Fruit fly (Drosophila melanogaster) whole organism, embryonic: Measurements from ENCODE around the gene CG5731.
A peak's percentile ranks its signal among the peaks of the same experiment; 100 is the strongest.

Experiments
- Bgb ChIP-seq: fragments of 200-800 bp; sonication (Bioruptor generic); IDR thresholded peaks from 2 replicates; pipeline ENCODE4 v1.3.6; 2022; ENCODE audit warnings: missing biosample characterization, missing genetic modification characterization; ENCODE audit not compliant: partially characterized antibody
- CG10543 ChIP-seq: fragments of 200-800 bp; sonication (Bioruptor generic); optimal IDR thresholded peaks from 3 replicates; lab custom pipeline; 2017; ENCODE audit warnings: missing biosample characterization, mild to moderate bottlenecking, missing genetic modification characterization, moderate library complexity
- CG12155 ChIP-seq: fragments of 200-800 bp; sonication (Bioruptor generic); optimal IDR thresholded peaks from 3 replicates; lab custom pipeline; 2016; ENCODE audit warnings: missing biosample characterization, missing genetic modification characterization
- CG12659 ChIP-seq: fragments of 200-800 bp; sonication (Bioruptor generic); optimal IDR thresholded peaks from 3 replicates; lab custom pipeline; 2017; ENCODE audit warnings: mild to moderate bottlenecking, missing biosample characterization, missing genetic modification reagents, missing genetic modification characterization
- CG12744 ChIP-seq: fragments of 200-800 bp; sonication (Bioruptor generic); optimal IDR thresholded peaks from 2 replicates; lab custom pipeline; 2016; ENCODE audit warnings: missing biosample characterization, missing genetic modification characterization
- CG14667 ChIP-seq: fragments of 200-800 bp; sonication (Bioruptor generic); IDR thresholded peaks from 2 replicates; pipeline ENCODE4 v1.3.6; 2022; ENCODE audit warnings: missing biosample characterization, missing genetic modification characterization
- CG15073 ChIP-seq: fragments of 200-800 bp; sonication (Bioruptor generic); optimal IDR thresholded peaks from 2 replicates; lab custom pipeline; 2016; ENCODE audit warnings: missing biosample characterization, missing genetic modification characterization
- CG15269 ChIP-seq: fragments of 200-800 bp; sonication (Bioruptor generic); optimal IDR thresholded peaks from 2 replicates; lab custom pipeline; 2018; ENCODE audit warnings: missing biosample characterization, mild to moderate bottlenecking, missing genetic modification characterization, moderate library complexity
- CG15601 ChIP-seq: fragments of 200-800 bp; sonication (Bioruptor generic); optimal IDR thresholded peaks from 3 replicates; lab custom pipeline; 2019; ENCODE audit warnings: missing biosample characterization, mild to moderate bottlenecking, missing genetic modification characterization, moderate library complexity
- CG15696 ChIP-seq: fragments of 200-800 bp; sonication (Bioruptor generic); optimal IDR thresholded peaks from 2 replicates; lab custom pipeline; 2019; ENCODE audit warnings: missing biosample characterization, mild to moderate bottlenecking, missing genetic modification characterization, moderate library complexity
- CG17912 ChIP-seq: fragments of 200-800 bp; sonication (Bioruptor generic); optimal IDR thresholded peaks from 2 replicates; lab custom pipeline; 2018; ENCODE audit warnings: missing biosample characterization, mild to moderate bottlenecking, missing genetic modification characterization
- CG1792 ChIP-seq: fragments of 200-800 bp; sonication (Bioruptor generic); optimal IDR thresholded peaks from 2 replicates; lab custom pipeline; 2016; ENCODE audit warnings: missing biosample characterization, missing genetic modification characterization
- CG31441 ChIP-seq: fragments of 200-800 bp; sonication (Bioruptor generic); IDR thresholded peaks from 2 replicates; pipeline ENCODE4 v1.3.6; 2022; ENCODE audit warnings: missing biosample characterization, missing genetic modification characterization
- CG34224 ChIP-seq: fragments of 200-800 bp; sonication (Bioruptor generic); IDR thresholded peaks from 3 replicates; pipeline ENCODE4 v1.3.6; 2022; ENCODE audit warnings: missing biosample characterization, missing genetic modification characterization; ENCODE audit not compliant: partially characterized antibody
- CG5953 ChIP-seq: fragments of 200-800 bp; sonication (Bioruptor generic); IDR thresholded peaks from 2 replicates; pipeline ENCODE4 v1.3.6; 2022; ENCODE audit warnings: missing biosample characterization, missing genetic modification characterization
- CG6175 ChIP-seq: fragments of 200-800 bp; sonication (Bioruptor generic); IDR thresholded peaks from 3 replicates; pipeline ENCODE4 v1.3.6; 2022; ENCODE audit warnings: missing biosample characterization, missing genetic modification characterization
- CG7372 ChIP-seq: fragments of 200-800 bp; sonication (Bioruptor generic); IDR thresholded peaks from 2 replicates; pipeline ENCODE4 v1.3.6; 2022; ENCODE audit warnings: missing biosample characterization, missing genetic modification characterization
- CG7928 ChIP-seq: fragments of 200-800 bp; sonication (Bioruptor generic); optimal IDR thresholded peaks from 2 replicates; lab custom pipeline; 2017; ENCODE audit warnings: missing biosample characterization, mild to moderate bottlenecking, missing genetic modification characterization
- CG8089 ChIP-seq: fragments of 200-800 bp; sonication (Bioruptor generic); optimal IDR thresholded peaks from 3 replicates; lab custom pipeline; 2016; ENCODE audit warnings: missing biosample characterization, missing genetic modification characterization
- CG8765 ChIP-seq: fragments of 200-800 bp; sonication (Bioruptor generic); IDR thresholded peaks from 2 replicates; pipeline ENCODE4 v1.3.6; 2022; ENCODE audit warnings: missing biosample characterization, missing genetic modification characterization
- CHES-1-like ChIP-seq: fragments of 200-800 bp; sonication (Bioruptor generic); optimal IDR thresholded peaks from 2 replicates; lab custom pipeline; 2016; ENCODE audit warnings: missing biosample characterization, missing genetic modification characterization
- Doc2 ChIP-seq: fragments of 200-800 bp; sonication (Bioruptor generic); IDR thresholded peaks from 2 replicates; pipeline ENCODE4 v1.3.6; 2022; ENCODE audit warnings: missing biosample characterization, missing genetic modification characterization
- Doc3 ChIP-seq: fragments of 200-800 bp; sonication (Bioruptor generic); IDR thresholded peaks from 3 replicates; pipeline ENCODE4 v1.3.6; 2022; ENCODE audit warnings: missing biosample characterization, missing genetic modification characterization; ENCODE audit not compliant: partially characterized antibody
- E2f1 ChIP-seq: fragments of 200-800 bp; sonication (Bioruptor generic); IDR thresholded peaks from 2 replicates; pipeline ENCODE4 v1.3.6; 2022; ENCODE audit warnings: missing biosample characterization, missing genetic modification characterization
- H15 ChIP-seq: fragments of 200-800 bp; sonication (Bioruptor generic); IDR thresholded peaks from 3 replicates; pipeline ENCODE4 v1.3.6; 2022; ENCODE audit warnings: missing biosample characterization, missing genetic modification characterization
- HmgZ ChIP-seq: fragments of 200-800 bp; sonication (Bioruptor generic); optimal IDR thresholded peaks from 2 replicates; lab custom pipeline; 2018; ENCODE audit warnings: missing biosample characterization, mild to moderate bottlenecking, missing genetic modification characterization
- Meics ChIP-seq: fragments of 200-800 bp; sonication (Bioruptor generic); optimal IDR thresholded peaks from 2 replicates; lab custom pipeline; 2017; ENCODE audit warnings: missing biosample characterization, mild to moderate bottlenecking, missing genetic modification characterization
- Nf-YB ChIP-seq: fragments of 200-800 bp; sonication (Bioruptor generic); optimal IDR thresholded peaks from 3 replicates; lab custom pipeline; 2019; ENCODE audit warnings: missing biosample characterization, mild to moderate bottlenecking, missing genetic modification characterization, moderate library complexity
- Oli ChIP-seq: fragments of 200-800 bp; sonication (Bioruptor generic); optimal IDR thresholded peaks from 2 replicates; lab custom pipeline; 2018; ENCODE audit warnings: missing biosample characterization, mild to moderate bottlenecking, missing genetic modification characterization, moderate library complexity
- Side ChIP-seq: fragments of 200-800 bp; sonication (Bioruptor generic); optimal IDR thresholded peaks from 2 replicates; lab custom pipeline; 2016; ENCODE audit warnings: missing biosample characterization, missing genetic modification characterization
- TFAM ChIP-seq: fragments of 200-800 bp; sonication (Bioruptor generic); optimal IDR thresholded peaks from 2 replicates; lab custom pipeline; 2017; ENCODE audit warnings: missing biosample characterization, missing genetic modification characterization, inconsistent platforms
- Taf1 ChIP-seq: fragments of 200-800 bp; sonication (Bioruptor generic); IDR thresholded peaks from 2 replicates; pipeline ENCODE4 v1.3.6; 2022; ENCODE audit warnings: missing biosample characterization, missing genetic modification characterization
- ac ChIP-seq: fragments of 200-800 bp; sonication (Bioruptor generic); optimal IDR thresholded peaks from 3 replicates; lab custom pipeline; 2017; ENCODE audit warnings: missing biosample characterization, mild to moderate bottlenecking, missing genetic modification characterization
- ap ChIP-seq: fragments of 200-800 bp; sonication (Bioruptor generic); IDR thresholded peaks from 2 replicates; pipeline ENCODE4 v1.3.6; 2022; ENCODE audit warnings: missing biosample characterization, missing genetic modification characterization
- crol ChIP-seq: fragments of 200-800 bp; sonication (Bioruptor generic); IDR thresholded peaks from 2 replicates; pipeline ENCODE4 v1.3.6; 2022; ENCODE audit warnings: missing biosample characterization, missing genetic modification characterization
- cwo ChIP-seq: fragments of 200-800 bp; sonication (Bioruptor generic); optimal IDR thresholded peaks from 3 replicates; lab custom pipeline; 2017; ENCODE audit warnings: missing biosample characterization, missing genetic modification characterization, mild to moderate bottlenecking, moderate library complexity, missing genetic modification reagents
- dati ChIP-seq: fragments of 200-800 bp; sonication (Bioruptor generic); IDR thresholded peaks from 2 replicates; pipeline ENCODE4 v1.3.6; 2022; ENCODE audit warnings: missing biosample characterization, missing genetic modification characterization
- en ChIP-seq: fragments of 200-800 bp; sonication (Bioruptor generic); optimal IDR thresholded peaks from 2 replicates; lab custom pipeline; 2016; ENCODE audit warnings: missing biosample characterization, missing genetic modification characterization
- fd96Cb ChIP-seq: fragments of 200-800 bp; sonication (Bioruptor generic); optimal IDR thresholded peaks from 2 replicates; lab custom pipeline; 2018; ENCODE audit warnings: missing biosample characterization, mild to moderate bottlenecking, missing genetic modification characterization, moderate library complexity
- knrl ChIP-seq: fragments of 200-800 bp; sonication (Bioruptor generic); IDR thresholded peaks from 3 replicates; pipeline ENCODE4 v1.3.6; 2022; ENCODE audit warnings: missing biosample characterization, missing genetic modification characterization; ENCODE audit not compliant: partially characterized antibody
- lov ChIP-seq, 2 experiments: fragments of 200-800 bp in 1 of 2; fragments of >200 bp in 1 of 2; sonication (Bioruptor generic) in 1 of 2; IDR thresholded peaks in 1 of 2; optimal IDR thresholded peaks in 1 of 2; 2 replicates in 1 of 2; 3 replicates in 1 of 2; pipeline versions ENCODE4 v1.3.6 to Lab custom; 2017 to 2022; ENCODE audit warnings: missing biosample characterization in 1 of 2, missing genetic modification characterization in 1 of 2
- mam ChIP-seq: fragments of 200-800 bp; sonication (Bioruptor generic); optimal IDR thresholded peaks from 3 replicates; lab custom pipeline; 2016; ENCODE audit warnings: missing biosample characterization, missing genetic modification characterization
- ro ChIP-seq: fragments of 200-800 bp; sonication (Bioruptor generic); IDR thresholded peaks from 2 replicates; pipeline ENCODE4 v1.3.6; 2022; ENCODE audit warnings: missing biosample characterization, missing genetic modification characterization
- salm ChIP-seq: fragments of 200-800 bp; sonication (Bioruptor generic); optimal IDR thresholded peaks from 2 replicates; lab custom pipeline; 2018; ENCODE audit warnings: missing biosample characterization, mild to moderate bottlenecking, missing genetic modification characterization
- scrt ChIP-seq: fragments of 200-800 bp; sonication (Bioruptor generic); optimal IDR thresholded peaks from 2 replicates; lab custom pipeline; 2018; ENCODE audit warnings: missing biosample characterization, mild to moderate bottlenecking, missing genetic modification characterization, moderate library complexity
- slbo ChIP-seq: fragments of 200-800 bp; sonication (Bioruptor generic); IDR thresholded peaks from 2 replicates; pipeline ENCODE4 v1.3.6; 2022; ENCODE audit warnings: missing biosample characterization, missing genetic modification characterization
- sr ChIP-seq: fragments of 200-800 bp; sonication (Bioruptor generic); IDR thresholded peaks from 3 replicates; pipeline ENCODE4 v1.3.6; 2022; ENCODE audit warnings: missing biosample characterization, missing genetic modification characterization
- sug ChIP-seq: fragments of 200-800 bp; optimal IDR thresholded peaks from 2 replicates; lab custom pipeline; 2019; ENCODE audit warnings: missing biosample characterization, mild to moderate bottlenecking, missing genetic modification characterization, moderate library complexity
- trem ChIP-seq: fragments of 200-800 bp; optimal IDR thresholded peaks from 3 replicates; lab custom pipeline; 2019; ENCODE audit warnings: missing biosample characterization, mild to moderate bottlenecking, missing genetic modification characterization, moderate library complexity
- vvl ChIP-seq: fragments of 200-800 bp; sonication (Bioruptor generic); IDR thresholded peaks from 2 replicates; pipeline ENCODE4 v1.3.6; 2022; ENCODE audit warnings: missing biosample characterization, missing genetic modification characterization
- yki ChIP-seq: fragments of >200 bp; optimal IDR thresholded peaks from 3 replicates; lab custom pipeline; 2018
- zf30C ChIP-seq: fragments of 200-800 bp; sonication (Bioruptor generic); optimal IDR thresholded peaks from 3 replicates; lab custom pipeline; 2018; ENCODE audit warnings: missing biosample characterization, mild to moderate bottlenecking, missing genetic modification characterization

The CG5731 gene

DNA sequence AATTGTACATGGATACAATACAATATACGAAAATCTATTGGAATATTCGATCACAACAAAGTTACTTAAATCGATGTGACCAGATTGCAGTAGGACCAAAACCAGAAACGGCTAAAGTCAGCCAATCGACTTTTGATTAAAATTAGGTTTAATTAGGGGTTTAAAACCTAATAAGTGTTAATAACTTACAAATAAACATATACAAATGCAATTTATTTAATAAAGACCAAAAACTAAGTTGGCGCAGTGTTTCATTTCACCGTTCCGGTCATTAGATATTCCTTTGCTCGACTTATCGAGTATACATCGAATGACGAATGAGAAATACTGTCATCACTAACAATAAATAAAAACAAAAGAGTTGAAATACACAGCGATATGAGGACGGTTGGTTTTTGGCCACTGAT, 40.9 kb upstream of the CG5731 start, which contains the start of the genes bsk and CG31717 (continued):
- TF ChIP-seq trem (peak; percentile 82), CG15073 (GFP tag; lab: Kevin White, UChicago) (no peak), CG6175 (GFP tag; lab: Robert Waterston, UW) (no peak), vvl (no peak), Side (GFP tag; lab: Kevin White, UChicago) (no peak), lov (optimal IDR thresholded peaks at IDR 0.05; lab: Kevin White, UChicago) (no peak), lov (GFP tag; IDR thresholded peaks at IDR 0.05; lab: Robert Waterston, UW) (no peak), scrt (no peak), yki (lab: Kevin White, UChicago) (no peak), ac (GFP tag; lab: Kevin White, UChicago) (no peak), en (GFP tag; lab: Kevin White, UChicago) (no peak), Nf-YB (GFP tag; lab: Kevin White, UChicago) (no peak), CG34224 (GFP tag; lab: Robert Waterston, UW) (no peak), CG14667 (GFP tag; lab: Robert Waterston, UW) (no peak), CG12659 (peak; percentile 72), CG17912 (GFP tag; lab: Kevin White, UChicago) (no peak), CG15601 (tag; lab: Kevin White, UChicago) (no peak), knrl (no peak; the same call in 2 of the 3 replicates), CG31441 (no peak), CHES-1-like (GFP tag; lab: Kevin White, UChicago) (no peak), H15 (no peak), CG8765 (GFP tag; lab: Robert Waterston, UW) (no peak), CG12155 (no peak), fd96Cb (tag; lab: Kevin White, UChicago) (no peak), Doc2 (GFP tag; lab: Robert Waterston, UW) (no peak), crol (GFP tag; lab: Robert Waterston, UW) (no peak), TFAM (no peak), Meics (GFP tag; lab: Kevin White, UChicago) (no peak), CG7928 (no peak), cwo (GFP tag; lab: Kevin White, UChicago) (no peak), salm (no peak), ap (GFP tag; lab: Robert Waterston, UW) (no peak), Oli (tag; lab: Kevin White, UChicago) (no peak), CG1792 (no peak), CG8089 (GFP tag; lab: Kevin White, UChicago) (no peak), HmgZ (tag; lab: Kevin White, UChicago) (peak; percentile 15), slbo (GFP tag; lab: Robert Waterston, UW) (no peak), dati (GFP tag; lab: Robert Waterston, UW) (no peak), CG7372 (GFP tag; lab: Robert Waterston, UW) (no peak), ro (no peak), Doc3 (no peak), CG15269 (tag; lab: Kevin White, UChicago) (no peak), E2f1 (GFP tag; lab: Robert Waterston, UW) (no peak), mam (no peak), Bgb (GFP tag; lab: Robert Waterston, UW) (peak; percentile 34; the same call in 1 of the 2 replicates), CG12744 (GFP tag; lab: Kevin White, UChicago) (no peak), sug (tag; lab: Kevin White, UChicago) (no peak), CG10543 (GFP tag; lab: Kevin White, UChicago) (no peak), CG5953 (GFP tag; lab: Robert Waterston, UW) (no peak), sr (GFP tag; lab: Robert Waterston, UW) (no peak), zf30C (GFP tag; lab: Kevin White, UChicago) (no peak), Taf1 (GFP tag; lab: Robert Waterston, UW) (no peak), CG15696 (tag; lab: Kevin White, UChicago) (no peak)
